Fruit fly (Drosophila melanogaster) Kc167 (cell line): ENCODE measurements around the gene Gal.

Experiments
- Sin3A ChIP-seq: fragments of >200 bp; optimal IDR thresholded peaks from 2 replicates; lab custom pipeline; 2018; ENCODE audit warnings: missing external identifiers
- insv ChIP-seq: fragments of >200 bp; optimal IDR thresholded peaks from 3 replicates; lab custom pipeline; 2018; ENCODE audit warnings: missing external identifiers
- ttk ChIP-seq: sonication (Bioruptor generic); optimal IDR thresholded peaks from 2 replicates; lab custom pipeline; 2017; ENCODE audit warnings: missing external identifiers

dm6 chr2L:6024345-6024907, 17.8 kb upstream of the Gal start, which contains the start of gene CG9107:
- no peak for TF ChIP-seq insv
- no peak for TF ChIP-seq Sin3A (lab: Kevin White, UChicago)
- no peak for TF ChIP-seq ttk (lab: Kevin White, UChicago)
